Fruit fly (Drosophila melanogaster) whole organism, embryonic: Measurements from ENCODE around the gene jv.

Experiments used
- ATbp ChIP-seq: fragments of 200-800 bp; sonication (Bioruptor generic); optimal IDR thresholded peaks from 2 replicates; lab custom pipeline; 2017; ENCODE audit warnings: missing biosample characterization, mild to moderate bottlenecking, missing genetic modification characterization, missing genetic modification reagents
- Antp ChIP-seq: fragments of 200-800 bp; sonication (Bioruptor generic); optimal IDR thresholded peaks from 3 replicates; lab custom pipeline; 2016; ENCODE audit warnings: missing biosample characterization, missing genetic modification characterization
- Bdp1 ChIP-seq: fragments of 200-800 bp; sonication (Bioruptor generic); optimal IDR thresholded peaks from 3 replicates; lab custom pipeline; 2016; ENCODE audit warnings: missing biosample characterization, missing genetic modification characterization
- CG11456 ChIP-seq: fragments of 200-800 bp; sonication (Bioruptor generic); IDR thresholded peaks from 3 replicates; pipeline ENCODE4 v1.3.6; 2022; ENCODE audit warnings: missing biosample characterization, missing genetic modification characterization
- CG12071 ChIP-seq: fragments of 200-800 bp; sonication (Bioruptor generic); optimal IDR thresholded peaks from 3 replicates; lab custom pipeline; 2018; ENCODE audit warnings: missing biosample characterization, mild to moderate bottlenecking, missing genetic modification characterization
- CG17359 ChIP-seq: fragments of 200-800 bp; sonication (Bioruptor generic); optimal IDR thresholded peaks from 3 replicates; lab custom pipeline; 2018; ENCODE audit warnings: missing biosample characterization, mild to moderate bottlenecking, missing genetic modification characterization, moderate library complexity
- CG17612 ChIP-seq: fragments of 200-800 bp; sonication (Bioruptor generic); IDR thresholded peaks from 2 replicates; pipeline ENCODE4 v1.3.6; 2022; ENCODE audit warnings: missing biosample characterization, missing genetic modification characterization
- CG17829 ChIP-seq: fragments of 200-800 bp; optimal IDR thresholded peaks from 2 replicates; lab custom pipeline; 2019; ENCODE audit warnings: missing biosample characterization, mild to moderate bottlenecking, missing genetic modification characterization, moderate library complexity
- CG18764 ChIP-seq: fragments of 200-800 bp; sonication (Bioruptor generic); optimal IDR thresholded peaks from 3 replicates; lab custom pipeline; 2016; ENCODE audit warnings: missing biosample characterization, missing genetic modification characterization
- CG2199 ChIP-seq: fragments of 200-800 bp; sonication (Bioruptor generic); IDR thresholded peaks from 3 replicates; pipeline ENCODE4 v1.3.6; 2022; ENCODE audit warnings: missing biosample characterization, missing genetic modification characterization
- CG30431 ChIP-seq: fragments of 200-800 bp; sonication (Bioruptor generic); optimal IDR thresholded peaks from 2 replicates; lab custom pipeline; 2017; ENCODE audit warnings: missing biosample characterization, missing genetic modification characterization
- CG31388 ChIP-seq: fragments of 200-800 bp; sonication (Bioruptor generic); optimal IDR thresholded peaks from 2 replicates; lab custom pipeline; 2016; ENCODE audit warnings: missing biosample characterization, missing genetic modification characterization
- CG33557 ChIP-seq: fragments of 200-800 bp; sonication (Bioruptor generic); optimal IDR thresholded peaks from 2 replicates; lab custom pipeline; 2019; ENCODE audit warnings: missing biosample characterization, mild to moderate bottlenecking, missing genetic modification characterization, moderate library complexity
- CG4617 ChIP-seq: fragments of 200-800 bp; sonication (Bioruptor generic); optimal IDR thresholded peaks from 3 replicates; lab custom pipeline; 2016; ENCODE audit warnings: missing biosample characterization, missing genetic modification characterization, borderline replicate concordance
- CG7786 ChIP-seq: fragments of 200-800 bp; sonication (Bioruptor generic); optimal IDR thresholded peaks from 2 replicates; lab custom pipeline; 2016; ENCODE audit warnings: missing biosample characterization, missing genetic modification characterization
- CG8478 ChIP-seq: fragments of >200 bp; optimal IDR thresholded peaks from 2 replicates; lab custom pipeline; 2018
- CG8944 ChIP-seq: fragments of 200-800 bp; sonication (Bioruptor generic); optimal IDR thresholded peaks from 3 replicates; lab custom pipeline; 2016; ENCODE audit warnings: missing biosample characterization, missing genetic modification characterization
- CG9876 ChIP-seq: fragments of 200-800 bp; sonication (Bioruptor generic); optimal IDR thresholded peaks from 2 replicates; lab custom pipeline; 2016; ENCODE audit warnings: missing biosample characterization, missing genetic modification characterization
- Dip2 ChIP-seq: fragments of 200-800 bp; sonication (Bioruptor generic); IDR thresholded peaks from 2 replicates; pipeline ENCODE4 v1.3.6; 2022; ENCODE audit warnings: missing biosample characterization, missing genetic modification characterization
- GATAe ChIP-seq: fragments of 200-800 bp; sonication (Bioruptor generic); conservative IDR thresholded peaks from 2 replicates; pipeline ENCODE4 v1.3.6; 2022; ENCODE audit warnings: missing biosample characterization, missing genetic modification characterization
- H15 ChIP-seq: fragments of 200-800 bp; sonication (Bioruptor generic); IDR thresholded peaks from 3 replicates; pipeline ENCODE4 v1.3.6; 2022; ENCODE audit warnings: missing biosample characterization, missing genetic modification characterization
- HLH4C ChIP-seq: fragments of 200-800 bp; sonication (Bioruptor generic); IDR thresholded peaks from 3 replicates; pipeline ENCODE4 v1.3.6; 2022; ENCODE audit warnings: missing biosample characterization, missing genetic modification characterization; ENCODE audit not compliant: partially characterized antibody
- Lhr ChIP-seq: fragments of 200-800 bp; sonication (Bioruptor generic); optimal IDR thresholded peaks from 3 replicates; lab custom pipeline; 2017; ENCODE audit warnings: mild to moderate bottlenecking, missing biosample characterization, missing genetic modification reagents, missing genetic modification characterization
- Pdp1 ChIP-seq, 2 experiments: fragments of 200-800 bp; sonication (Bioruptor generic); optimal IDR thresholded peaks; 3 replicates each; lab custom pipeline; 2016; ENCODE audit warnings: missing biosample characterization in 2 of 2, missing genetic modification characterization in 2 of 2, mild to moderate bottlenecking in 1 of 2, moderate library complexity in 1 of 2
- Ptx1 ChIP-seq: fragments of 200-800 bp; sonication (Bioruptor generic); IDR thresholded peaks from 2 replicates; pipeline ENCODE4 v1.3.6; 2022; ENCODE audit warnings: missing biosample characterization, missing genetic modification characterization
- Rfx ChIP-seq: fragments of 200-800 bp; sonication (Bioruptor generic); IDR thresholded peaks from 2 replicates; pipeline ENCODE4 v1.3.6; 2022; ENCODE audit warnings: missing biosample characterization, missing genetic modification characterization
- Usf ChIP-seq: fragments of 200-800 bp; sonication (Bioruptor generic); optimal IDR thresholded peaks from 2 replicates; lab custom pipeline; 2017; ENCODE audit warnings: missing genotype, missing biosample characterization, missing genetic modification characterization
- Vsx1 ChIP-seq: fragments of 200-800 bp; sonication (Bioruptor generic); optimal IDR thresholded peaks from 2 replicates; lab custom pipeline; 2017; ENCODE audit warnings: missing biosample characterization, mild to moderate bottlenecking, missing genetic modification characterization, missing genetic modification reagents
- btn ChIP-seq: fragments of 200-800 bp; sonication (Bioruptor generic); optimal IDR thresholded peaks from 2 replicates; lab custom pipeline; 2016; ENCODE audit warnings: missing biosample characterization, missing genetic modification characterization
- chinmo ChIP-seq: fragments of 200-800 bp; sonication (Bioruptor generic); IDR thresholded peaks from 4 replicates; pipeline ENCODE4 v1.3.6; 2022; ENCODE audit warnings: missing biosample characterization, missing genetic modification characterization; ENCODE audit not compliant: partially characterized antibody
- corto ChIP-seq: fragments of 200-800 bp; sonication (Bioruptor generic); optimal IDR thresholded peaks from 2 replicates; lab custom pipeline; 2016; ENCODE audit warnings: missing biosample characterization, mild to moderate bottlenecking, missing genetic modification characterization, moderate library complexity
- dysf ChIP-seq: fragments of 200-800 bp; sonication (Bioruptor generic); IDR thresholded peaks from 3 replicates; pipeline ENCODE4 v1.3.6; 2022; ENCODE audit warnings: missing biosample characterization, missing genetic modification characterization
- fd64A ChIP-seq: fragments of 200-800 bp; sonication (Bioruptor generic); optimal IDR thresholded peaks from 3 replicates; lab custom pipeline; 2018; ENCODE audit warnings: missing biosample characterization, mild to moderate bottlenecking, missing genetic modification characterization
- fd96Cb ChIP-seq: fragments of 200-800 bp; sonication (Bioruptor generic); optimal IDR thresholded peaks from 2 replicates; lab custom pipeline; 2018; ENCODE audit warnings: missing biosample characterization, mild to moderate bottlenecking, missing genetic modification characterization, moderate library complexity
- gem ChIP-seq: fragments of 200-800 bp; sonication (Bioruptor generic); optimal IDR thresholded peaks from 2 replicates; lab custom pipeline; 2019; ENCODE audit warnings: missing biosample characterization, mild to moderate bottlenecking, missing genetic modification characterization, moderate library complexity
- ind ChIP-seq: fragments of 200-800 bp; sonication (Bioruptor generic); optimal IDR thresholded peaks from 3 replicates; lab custom pipeline; 2016; ENCODE audit warnings: missing biosample characterization, missing genetic modification characterization
- knrl ChIP-seq: fragments of 200-800 bp; sonication (Bioruptor generic); IDR thresholded peaks from 3 replicates; pipeline ENCODE4 v1.3.6; 2022; ENCODE audit warnings: missing biosample characterization, missing genetic modification characterization; ENCODE audit not compliant: partially characterized antibody
- nerfin-1 ChIP-seq: fragments of 200-800 bp; sonication (Bioruptor generic); optimal IDR thresholded peaks from 3 replicates; lab custom pipeline; 2019; ENCODE audit warnings: missing biosample characterization, mild to moderate bottlenecking, missing genetic modification characterization, moderate library complexity
- oc ChIP-seq: fragments of 200-800 bp; sonication (Bioruptor generic); optimal IDR thresholded peaks from 2 replicates; lab custom pipeline; 2018; ENCODE audit warnings: missing biosample characterization, mild to moderate bottlenecking, missing genetic modification characterization, moderate library complexity
- pfk ChIP-seq: fragments of 200-800 bp; sonication (Bioruptor generic); optimal IDR thresholded peaks from 2 replicates; lab custom pipeline; 2018; ENCODE audit warnings: missing biosample characterization, mild to moderate bottlenecking, missing genetic modification characterization, moderate library complexity
- phol ChIP-seq: fragments of 200-800 bp; sonication (Bioruptor generic); optimal IDR thresholded peaks from 3 replicates; lab custom pipeline; 2018; ENCODE audit warnings: missing biosample characterization, mild to moderate bottlenecking, missing genetic modification characterization, moderate library complexity
- pzg ChIP-seq: fragments of 200-800 bp; sonication (Bioruptor generic); optimal IDR thresholded peaks from 3 replicates; lab custom pipeline; 2018; ENCODE audit warnings: missing biosample characterization, mild to moderate bottlenecking, missing genetic modification characterization, moderate library complexity
- ranshi ChIP-seq: fragments of 200-800 bp; sonication (Bioruptor generic); IDR thresholded peaks from 2 replicates; pipeline ENCODE4 v1.3.6; 2022; ENCODE audit warnings: missing biosample characterization, missing genetic modification characterization
- rib ChIP-seq: fragments of 200-800 bp; sonication (Bioruptor generic); IDR thresholded peaks from 2 replicates; pipeline ENCODE4 v1.3.6; 2022; ENCODE audit warnings: missing biosample characterization, missing genetic modification characterization
- slbo ChIP-seq: fragments of 200-800 bp; sonication (Bioruptor generic); IDR thresholded peaks from 2 replicates; pipeline ENCODE4 v1.3.6; 2022; ENCODE audit warnings: missing biosample characterization, missing genetic modification characterization
- tap ChIP-seq: fragments of 200-800 bp; optimal IDR thresholded peaks from 3 replicates; lab custom pipeline; 2019; ENCODE audit warnings: missing biosample characterization, mild to moderate bottlenecking, missing genetic modification characterization, moderate library complexity
- tgo ChIP-seq: fragments of 200-800 bp; sonication (Bioruptor generic); IDR thresholded peaks from 3 replicates; pipeline ENCODE4 v1.3.6; 2022; ENCODE audit warnings: missing biosample characterization, missing genetic modification characterization
- ttk ChIP-seq: fragments of 200-800 bp; sonication (Bioruptor generic); IDR thresholded peaks from 2 replicates; pipeline ENCODE4 v2.1.2; 2022; ENCODE audit warnings: missing biosample characterization, missing genetic modification characterization
- vfl ChIP-seq: fragments of 200-800 bp; sonication (Bioruptor generic); optimal IDR thresholded peaks from 2 replicates; lab custom pipeline; 2016; ENCODE audit warnings: missing biosample characterization, missing genetic modification characterization
- wor ChIP-seq: fragments of 200-800 bp; sonication (Bioruptor generic); IDR thresholded peaks from 2 replicates; pipeline ENCODE4 v1.3.6; 2022; ENCODE audit warnings: missing biosample characterization, missing genetic modification characterization

Gene jv

DNA sequence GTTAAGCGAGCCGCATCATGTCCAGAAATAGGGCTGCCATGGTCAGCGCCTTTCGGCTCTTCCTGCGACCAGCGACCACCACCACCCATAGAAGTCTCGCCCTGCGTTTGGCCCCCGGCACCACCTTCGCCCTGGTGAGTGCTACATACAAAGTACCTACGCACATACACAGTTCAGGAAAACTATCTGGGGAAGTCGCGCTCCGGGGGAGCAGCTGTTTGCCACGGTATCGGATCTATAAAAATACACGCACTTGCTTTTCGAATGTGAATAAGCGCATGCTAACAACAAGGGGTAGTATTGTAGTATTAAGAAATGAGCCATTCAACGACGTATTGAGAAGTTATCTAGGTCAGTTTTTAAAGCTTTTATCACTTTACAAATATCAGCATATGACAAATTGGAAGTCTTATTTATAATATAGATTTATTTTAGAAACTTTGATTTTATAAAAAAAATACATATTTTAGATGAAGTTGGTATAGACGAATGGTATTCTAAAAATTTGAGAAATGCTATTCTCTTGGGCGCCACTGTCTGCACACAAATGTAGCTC is 37.4 kb downstream of the jv start (continued):
- peak; percentile 30 for TF ChIP-seq ind (GFP tag; lab: Kevin White, UChicago)
- TF ChIP-seq CG17829 = peak; percentile 65
- TF ChIP-seq CG9876 (GFP tag; lab: Kevin White, UChicago) = no peak
- no peak for TF ChIP-seq pfk (GFP tag; lab: Kevin White, UChicago)
- TF ChIP-seq CG8478 = no peak
- no peak for TF ChIP-seq vfl (GFP tag; lab: Kevin White, UChicago)
- no peak for TF ChIP-seq ranshi (GFP tag; lab: Robert Waterston, UW)
- peak; percentile 48 for TF ChIP-seq nerfin-1 (tag; lab: Kevin White, UChicago)
- no peak for TF ChIP-seq GATAe (GFP tag; lab: Robert Waterston, UW)
- TF ChIP-seq H15 (GFP tag; lab: Robert Waterston, UW) = no peak
- TF ChIP-seq wor (GFP tag; lab: Robert Waterston, UW) = 0 out of 2 replicates have a peak, but pooled peaks have one; percentile 20
- peak; percentile 61 for TF ChIP-seq CG33557 (GFP tag; lab: Kevin White, UChicago)
- 0 out of 3 replicates have a peak, but pooled peaks have one; percentile 48 for TF ChIP-seq CG2199 (GFP tag; lab: Robert Waterston, UW)
- no peak for TF ChIP-seq CG31388
- TF ChIP-seq Dip2 = no peak
- no peak for TF ChIP-seq fd64A (GFP tag; lab: Kevin White, UChicago)
- no peak for TF ChIP-seq Lhr (GFP tag; lab: Kevin White, UChicago)
- peak; percentile 60 for TF ChIP-seq Vsx1 (GFP tag; lab: Kevin White, UChicago)
- TF ChIP-seq CG30431 (GFP tag; lab: Kevin White, UChicago) = peak; percentile 9
- no peak for TF ChIP-seq ttk (GFP tag; lab: Robert Waterston, UW)
- TF ChIP-seq knrl (GFP tag; lab: Robert Waterston, UW) = no peak
- TF ChIP-seq Pdp1 (GFP tag; optimal IDR thresholded peaks at IDR 0.05; lab: Kevin White, UChicago) = no peak
- TF ChIP-seq Rfx (GFP tag; lab: Robert Waterston, UW) = peak; percentile 43; the same call in 1 of the 2 replicates
- TF ChIP-seq corto (GFP tag; lab: Kevin White, UChicago) = no peak
- no peak for TF ChIP-seq btn (GFP tag; lab: Kevin White, UChicago)
- peak; percentile 12 for TF ChIP-seq Antp (GFP tag; lab: Kevin White, UChicago)
- no peak for TF ChIP-seq CG4617 (GFP tag; lab: Kevin White, UChicago)
- no peak for TF ChIP-seq HLH4C
- TF ChIP-seq gem = peak; percentile 83
- TF ChIP-seq Bdp1 (GFP tag; lab: Kevin White, UChicago) = no peak
- TF ChIP-seq dysf (GFP tag; lab: Robert Waterston, UW) = 0 out of 3 replicates have a peak, but pooled peaks have one; percentile 53
- no peak for TF ChIP-seq CG11456
- no peak for TF ChIP-seq CG12071 (GFP tag; lab: Kevin White, UChicago)
- TF ChIP-seq CG8944 = no peak
- peak; percentile 43; the same call in 1 of the 2 replicates for TF ChIP-seq slbo (GFP tag; lab: Robert Waterston, UW)
- TF ChIP-seq CG17359 (tag; lab: Kevin White, UChicago) = peak; percentile 37
- TF ChIP-seq fd96Cb (tag; lab: Kevin White, UChicago) = peak; percentile 58
- no peak for TF ChIP-seq CG18764 (GFP tag; lab: Kevin White, UChicago)
- peak; percentile 53 for TF ChIP-seq Ptx1 (GFP tag; lab: Robert Waterston, UW)
- TF ChIP-seq CG17612 (GFP tag; lab: Robert Waterston, UW) = no peak
- peak; percentile 41; the same call in 2 of the 3 replicates for TF ChIP-seq tgo (GFP tag; lab: Robert Waterston, UW)
- TF ChIP-seq chinmo (GFP tag; lab: Robert Waterston, UW) = 0 out of 4 replicates have a peak, but pooled peaks have one; percentile 58
- peak; percentile 57 for TF ChIP-seq ATbp (GFP tag; lab: Kevin White, UChicago)
- peak; percentile 66 for TF ChIP-seq phol (tag; lab: Kevin White, UChicago)
- peak; percentile 5 for TF ChIP-seq Usf (GFP tag; lab: Kevin White, UChicago)
- TF ChIP-seq pzg = no peak
- TF ChIP-seq CG7786 = no peak
- no peak for TF ChIP-seq rib
- peak; percentile 43 for TF ChIP-seq oc
- peak; percentile 42 for TF ChIP-seq tap
